Worm (Caenorhabditis elegans) whole organism, young adult: ENCODE measurements around the gene R12B2.2.

ENCODE experiments used
- C06A6.2 ChIP-seq: fragments of 200-800 bp; sonication (Bioruptor generic); conservative IDR thresholded peaks from 2 replicates; pipeline ENCODE4 v1.3.6; 2022; ENCODE audit warnings: missing genetic modification characterization, missing compliant biosample characterization
- Y95B8A.8 ChIP-seq: fragments of 200-800 bp; sonication (Bioruptor generic); IDR thresholded peaks from 2 replicates; pipeline ENCODE4 v1.3.6; 2022; ENCODE audit warnings: missing genetic modification reagents, missing genetic modification characterization, missing compliant biosample characterization
- ama-1 ChIP-seq, 3 experiments: fragments of 150-350 bp in 1 of 3; sonication (generic microtip) in 2 of 3; optimal IDR thresholded peaks; 2 replicates each; lab custom pipeline; 2014 to 2018; ENCODE audit warnings: missing biosample characterization in 2 of 3, missing genetic modification characterization in 2 of 3, missing genetic modification reagents in 2 of 3
- ceh-79 ChIP-seq: sonication (generic microtip); optimal IDR thresholded peaks from 2 replicates; lab custom pipeline; 2017; ENCODE audit warnings: mild to moderate bottlenecking, missing genetic modification characterization, missing compliant biosample characterization
- dpl-1 ChIP-seq: fragments of 150-350 bp; optimal IDR thresholded peaks from 2 replicates; lab custom pipeline; 2014; ENCODE audit warnings: missing biosample characterization, missing genetic modification reagents, missing genetic modification characterization
- egl-18 ChIP-seq: fragments of 200-800 bp; sonication (Bioruptor generic); IDR thresholded peaks from 2 replicates; pipeline ENCODE4 v1.3.6; 2022; ENCODE audit warnings: missing genetic modification reagents, missing genetic modification characterization, missing compliant biosample characterization
- lin-40 ChIP-seq: sonication (generic microtip); optimal IDR thresholded peaks from 2 replicates; lab custom pipeline; 2016; ENCODE audit warnings: missing genetic modification characterization, mild to moderate bottlenecking, missing compliant biosample characterization, missing genotype, missing genetic modification reagents
- nfya-1 ChIP-seq: sonication (generic microtip); optimal IDR thresholded peaks from 2 replicates; lab custom pipeline; 2017; ENCODE audit warnings: antibody characterized with exemption, missing compliant biosample characterization, missing genetic modification characterization, borderline replicate concordance; ENCODE audit not compliant: insufficient read depth
- somi-1 ChIP-seq: fragments of 200-800 bp; sonication (Bioruptor generic); optimal IDR thresholded peaks from 2 replicates; lab custom pipeline; 2018; ENCODE audit warnings: mild to moderate bottlenecking, missing genetic modification characterization, missing compliant biosample characterization
- sptf-2 ChIP-seq: fragments of 200-800 bp; sonication (Bioruptor generic); optimal IDR thresholded peaks from 2 replicates; lab custom pipeline; 2018; ENCODE audit warnings: mild to moderate bottlenecking, missing genetic modification characterization, missing compliant biosample characterization
- unc-130 ChIP-seq: sonication (generic microtip); optimal IDR thresholded peaks from 2 replicates; lab custom pipeline; 2016; ENCODE audit warnings: missing genetic modification reagents, missing genetic modification characterization, missing compliant biosample characterization
- unc-62 ChIP-seq: fragments of 150-350 bp; optimal IDR thresholded peaks from 2 replicates; lab custom pipeline; 2014; ENCODE audit warnings: missing biosample characterization, missing genetic modification reagents, missing genetic modification characterization
- ztf-6 ChIP-seq: fragments of 200-800 bp; sonication (Bioruptor generic); IDR thresholded peaks from 2 replicates; pipeline ENCODE4 v1.3.6; 2022; ENCODE audit warnings: missing genetic modification reagents, missing genetic modification characterization, missing compliant biosample characterization

ce11 chrIII:5823617-5824016 lies 16.8 kb downstream of the R12B2.2 start, which contains the start of gene R12B2.8:
- TF ChIP-seq nfya-1 (tag; lab: Kevin White, UChicago) (no peak), egl-18 (no peak), sptf-2 (GFP tag; lab: Kevin White, UChicago) (no peak), ama-1 (optimal IDR thresholded peaks at IDR 0.05; lab: Kevin White, UChicago) (no peak), ama-1 (GFP tag; optimal IDR thresholded peaks at IDR 0.05; lab: Kevin White, UChicago) (no peak), C06A6.2 (no peak), ztf-6 (no peak), somi-1 (GFP tag; lab: Kevin White, UChicago) (no peak), ceh-79 (tag; lab: Kevin White, UChicago) (no peak), Y95B8A.8 (no peak), lin-40 (tag; lab: Kevin White, UChicago) (no peak), unc-130 (no peak), unc-62 (GFP tag; lab: Kevin White, UChicago) (no peak), dpl-1 (GFP tag; lab: Kevin White, UChicago) (no peak)
